Worm (Caenorhabditis elegans) whole organism, L1 larva: Measurements from ENCODE around the gene tat-2.

ENCODE experiments used
- C04F5.9 ChIP-seq: sonication (generic microtip); optimal IDR thresholded peaks from 2 replicates; lab custom pipeline; 2016; ENCODE audit warnings: missing genetic modification characterization, missing compliant biosample characterization
- C16A3.4 ChIP-seq: fragments of 150-350 bp; optimal IDR thresholded peaks from 2 replicates; lab custom pipeline; 2014; ENCODE audit warnings: missing biosample characterization, missing genetic modification characterization
- C34B4.2 ChIP-seq: sonication (generic microtip); optimal IDR thresholded peaks from 2 replicates; lab custom pipeline; 2017; ENCODE audit warnings: mild to moderate bottlenecking, missing genetic modification characterization, missing compliant biosample characterization
- Y116A8C.19 ChIP-seq: sonication (generic microtip); optimal IDR thresholded peaks from 2 replicates; lab custom pipeline; 2016; ENCODE audit warnings: missing compliant biosample characterization, missing genetic modification characterization, borderline replicate concordance
- aha-1 ChIP-seq: fragments of 150-350 bp; optimal IDR thresholded peaks from 2 replicates; lab custom pipeline; 2014; ENCODE audit warnings: missing biosample characterization, missing genetic modification characterization
- alr-1 ChIP-seq: fragments of 200-800 bp; sonication (Bioruptor generic); optimal IDR thresholded peaks from 2 replicates; lab custom pipeline; 2018; ENCODE audit warnings: borderline replicate concordance, mild to moderate bottlenecking, missing genetic modification characterization, missing compliant biosample characterization
- aly-2 ChIP-seq: fragments of 150-350 bp; optimal IDR thresholded peaks from 2 replicates; lab custom pipeline; 2014; ENCODE audit warnings: missing biosample characterization, missing genetic modification characterization
- ceh-82 ChIP-seq, 3 experiments: fragments of 150-350 bp in 1 of 3; sonication (generic microtip) in 2 of 3; optimal IDR thresholded peaks; 2 replicates each; lab custom pipeline; 2014 to 2017; ENCODE audit warnings: missing biosample characterization in 3 of 3, missing genetic modification characterization in 3 of 3
- ceh-90 ChIP-seq: sonication (generic microtip); optimal IDR thresholded peaks from 2 replicates; lab custom pipeline; 2016; ENCODE audit warnings: missing genetic modification characterization, missing compliant biosample characterization
- ces-1 ChIP-seq: fragments of 150-350 bp; optimal IDR thresholded peaks from 2 replicates; lab custom pipeline; 2014; ENCODE audit warnings: missing biosample characterization, missing genetic modification reagents, missing genetic modification characterization
- dsc-1 ChIP-seq: sonication (generic microtip); optimal IDR thresholded peaks from 2 replicates; lab custom pipeline; 2016; ENCODE audit warnings: mild to moderate bottlenecking, missing genetic modification characterization, missing compliant biosample characterization
- efl-3 ChIP-seq: fragments of 200-800 bp; sonication (Bioruptor generic); optimal IDR thresholded peaks from 2 replicates; lab custom pipeline; 2018; ENCODE audit warnings: mild to moderate bottlenecking, missing genetic modification characterization, missing compliant biosample characterization
- egl-27 ChIP-seq, 2 experiments: fragments of 150-350 bp in 1 of 2; sonication (generic microtip); optimal IDR thresholded peaks; 3 replicates each; lab custom pipeline; 2017 to 2018; ENCODE audit warnings: missing biosample characterization in 2 of 2, missing genetic modification characterization in 2 of 2, missing genetic modification reagents in 2 of 2
- elt-3 ChIP-seq, 6 experiments: fragments of 150-350 bp in 1 of 6; sonication (generic microtip); optimal IDR thresholded peaks; 2 replicates each; lab custom pipeline; 2017 to 2018; ENCODE audit warnings: missing biosample characterization in 6 of 6, missing genetic modification characterization in 6 of 6, inconsistent platforms in 1 of 6
- fkh-10 ChIP-seq: sonication (generic microtip); optimal IDR thresholded peaks from 2 replicates; lab custom pipeline; 2017; ENCODE audit warnings: missing biosample characterization, missing genetic modification reagents, missing genetic modification characterization
- fkh-8 ChIP-seq: sonication (generic microtip); optimal IDR thresholded peaks from 2 replicates; lab custom pipeline; 2016; ENCODE audit warnings: mild to moderate bottlenecking, missing genetic modification characterization, missing compliant biosample characterization
- hlh-17 ChIP-seq: fragments of 200-800 bp; sonication (Bioruptor generic); optimal IDR thresholded peaks from 2 replicates; lab custom pipeline; 2018; ENCODE audit warnings: missing genetic modification characterization, mild to moderate bottlenecking, missing compliant biosample characterization, moderate library complexity, borderline replicate concordance
- hpl-2 ChIP-seq: fragments of 150-350 bp; optimal IDR thresholded peaks from 2 replicates; lab custom pipeline; 2014; ENCODE audit warnings: missing biosample characterization, missing genetic modification reagents, missing genetic modification characterization
- irx-1 ChIP-seq: sonication (generic microtip); optimal IDR thresholded peaks from 2 replicates; lab custom pipeline; 2016; ENCODE audit warnings: missing genetic modification characterization, missing compliant biosample characterization
- jun-1 ChIP-seq: fragments of 150-350 bp; optimal IDR thresholded peaks from 2 replicates; lab custom pipeline; 2014; ENCODE audit warnings: missing biosample characterization, missing genetic modification reagents, missing genetic modification characterization
- lin-13 ChIP-seq: fragments of 150-350 bp; optimal IDR thresholded peaks from 2 replicates; lab custom pipeline; 2014; ENCODE audit warnings: missing biosample characterization, missing genetic modification reagents, missing genetic modification characterization
- lin-14 ChIP-seq: fragments of 200-800 bp; sonication (Bioruptor generic); optimal IDR thresholded peaks from 2 replicates; lab custom pipeline; 2018; ENCODE audit warnings: mild to moderate bottlenecking, missing genetic modification characterization, moderate library complexity, missing compliant biosample characterization
- lin-15B ChIP-seq: fragments of 150-350 bp; sonication (generic microtip); optimal IDR thresholded peaks from 3 replicates; lab custom pipeline; 2014; ENCODE audit warnings: missing biosample characterization, missing genetic modification characterization
- lin-35 ChIP-seq, 2 experiments: fragments of 150-350 bp; optimal IDR thresholded peaks; 2 replicates each; lab custom pipeline; 2014; ENCODE audit warnings: missing biosample characterization in 2 of 2, missing genetic modification characterization in 2 of 2, missing genetic modification reagents in 2 of 2
- lir-3 ChIP-seq: sonication (generic microtip); optimal IDR thresholded peaks from 2 replicates; lab custom pipeline; 2016; ENCODE audit warnings: mild to moderate bottlenecking, missing genetic modification characterization, moderate library complexity, missing compliant biosample characterization; ENCODE audit not compliant: poor library complexity
- lsy-2 ChIP-seq, 2 experiments: fragments of 150-350 bp; optimal IDR thresholded peaks; 2 replicates each; lab custom pipeline; 2014; ENCODE audit warnings: missing biosample characterization in 2 of 2, missing genetic modification characterization in 2 of 2
- mab-9 ChIP-seq: fragments of 200-800 bp; sonication (Bioruptor generic); IDR thresholded peaks from 2 replicates; pipeline ENCODE4 v1.3.6; 2022; ENCODE audit warnings: missing genetic modification reagents, missing genetic modification characterization, missing compliant biosample characterization
- mdl-1 ChIP-seq, 2 experiments: fragments of 150-350 bp; optimal IDR thresholded peaks; 2 replicates each; lab custom pipeline; 2014 to 2017; ENCODE audit warnings: missing biosample characterization in 2 of 2, missing genetic modification characterization in 2 of 2, inconsistent platforms in 1 of 2
- mef-2 ChIP-seq: fragments of 150-350 bp; optimal IDR thresholded peaks from 2 replicates; lab custom pipeline; 2014; ENCODE audit warnings: missing biosample characterization, missing genetic modification characterization
- nhr-11 ChIP-seq: fragments of 150-350 bp; optimal IDR thresholded peaks from 2 replicates; lab custom pipeline; 2014; ENCODE audit warnings: missing biosample characterization, missing genetic modification characterization
- nhr-19 ChIP-seq: fragments of 200-800 bp; sonication (Bioruptor generic); conservative IDR thresholded peaks from 2 replicates; pipeline ENCODE4 v1.3.6; 2022; ENCODE audit warnings: missing genetic modification characterization, missing compliant biosample characterization
- nhr-28 ChIP-seq: fragments of 150-350 bp; optimal IDR thresholded peaks from 2 replicates; lab custom pipeline; 2014; ENCODE audit warnings: missing biosample characterization, missing genetic modification characterization
- nhr-84 ChIP-seq: sonication (generic microtip); optimal IDR thresholded peaks from 2 replicates; lab custom pipeline; 2017; ENCODE audit warnings: missing biosample characterization, missing genetic modification characterization
- nhr-85 ChIP-seq: sonication (generic microtip); peaks from one replicate; lab custom pipeline; 2016; ENCODE audit warnings: missing genetic modification characterization, inconsistent platforms, missing compliant biosample characterization
- nhr-90 ChIP-seq: sonication (generic microtip); optimal IDR thresholded peaks from 2 replicates; lab custom pipeline; 2016; ENCODE audit warnings: mild to moderate bottlenecking, missing genetic modification characterization, missing compliant biosample characterization; ENCODE audit not compliant: poor library complexity
- pqm-1 ChIP-seq: sonication (generic microtip); optimal IDR thresholded peaks from 3 replicates; lab custom pipeline; 2017; ENCODE audit warnings: missing biosample characterization, missing genetic modification characterization
- snpc-4 ChIP-seq: fragments of 150-350 bp; optimal IDR thresholded peaks from 2 replicates; lab custom pipeline; 2014; ENCODE audit warnings: missing biosample characterization, missing genetic modification characterization
- snu-23 ChIP-seq: sonication (generic microtip); optimal IDR thresholded peaks from 2 replicates; lab custom pipeline; 2016; ENCODE audit warnings: missing genetic modification characterization, missing compliant biosample characterization
- sox-4 ChIP-seq: sonication (generic microtip); optimal IDR thresholded peaks from 2 replicates; lab custom pipeline; 2016; ENCODE audit warnings: missing genetic modification characterization, missing compliant biosample characterization
- sptf-1 ChIP-seq: fragments of 150-350 bp; optimal IDR thresholded peaks from 2 replicates; lab custom pipeline; 2014; ENCODE audit warnings: missing biosample characterization, missing genetic modification characterization
- sup-37 ChIP-seq: fragments of 200-800 bp; sonication (Bioruptor generic); optimal IDR thresholded peaks from 2 replicates; lab custom pipeline; 2018; ENCODE audit warnings: mild to moderate bottlenecking, missing genetic modification characterization, missing compliant biosample characterization
- swsn-7 ChIP-seq: sonication (generic microtip); optimal IDR thresholded peaks from 2 replicates; lab custom pipeline; 2016; ENCODE audit warnings: missing genetic modification characterization, missing compliant biosample characterization
- tbx-2 ChIP-seq: sonication (generic microtip); optimal IDR thresholded peaks from 2 replicates; lab custom pipeline; 2016; ENCODE audit warnings: missing genetic modification characterization, missing compliant biosample characterization
- unc-30 ChIP-seq: sonication (generic microtip); optimal IDR thresholded peaks from 2 replicates; lab custom pipeline; 2017; ENCODE audit warnings: missing biosample characterization, missing genetic modification characterization
- unc-62 ChIP-seq: fragments of 150-350 bp; optimal IDR thresholded peaks from 2 replicates; lab custom pipeline; 2014; ENCODE audit warnings: missing biosample characterization, missing genetic modification reagents, missing genetic modification characterization
- unc-98 ChIP-seq: fragments of 200-800 bp; sonication (Bioruptor generic); IDR thresholded peaks from 2 replicates; pipeline ENCODE4 v1.3.6; 2022; ENCODE audit warnings: missing genetic modification characterization, missing compliant biosample characterization
- xbp-1 ChIP-seq: sonication (generic microtip); optimal IDR thresholded peaks from 2 replicates; lab custom pipeline; 2016; ENCODE audit warnings: missing genetic modification characterization, missing compliant biosample characterization
- zip-4 ChIP-seq: fragments of 200-800 bp; sonication (Bioruptor generic); optimal IDR thresholded peaks from 2 replicates; lab custom pipeline; 2018; ENCODE audit warnings: mild to moderate bottlenecking, missing genetic modification characterization, moderate library complexity, missing compliant biosample characterization

tat-2 gene

DNA sequence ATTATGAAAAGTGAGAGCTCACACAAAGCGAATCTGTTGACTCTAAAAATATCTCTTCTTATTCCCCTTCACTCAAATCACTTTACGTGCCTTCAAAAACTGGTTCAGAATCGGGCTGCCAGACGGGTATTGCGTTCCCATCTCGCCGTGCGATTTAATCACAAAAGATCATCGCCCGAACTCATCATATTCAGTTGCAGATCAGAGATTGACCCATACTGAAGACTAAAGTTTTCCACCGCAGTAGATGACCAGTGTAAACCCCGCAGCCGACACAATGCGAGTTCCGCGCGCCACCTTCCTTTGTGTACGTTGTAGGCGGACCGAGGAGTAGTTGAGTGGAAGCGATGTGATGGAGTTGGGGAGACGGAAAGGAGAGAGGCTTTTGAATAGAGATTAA lies 33.9 kb upstream of the tat-2 start (continued):
- TF ChIP-seq nhr-90 (tag; lab: Kevin White, UChicago) = peak; percentile 81
- TF ChIP-seq fkh-10 = no peak
- TF ChIP-seq sup-37 = no peak
- TF ChIP-seq snpc-4 (tag; lab: Kevin White, UChicago) = peak; percentile 98
- no peak for TF ChIP-seq lin-15B (tag; lab: Kevin White, UChicago)
- peak; percentile 51 for TF ChIP-seq tbx-2 (tag; lab: Kevin White, UChicago)
- TF ChIP-seq aha-1 (tag; lab: Kevin White, UChicago) = no peak
- peak; percentile 38 for TF ChIP-seq irx-1 (tag; lab: Kevin White, UChicago)
- peak; percentile 86 for TF ChIP-seq nhr-19 (GFP tag; lab: Robert Waterston, UW)
- TF ChIP-seq aly-2 (tag; lab: Kevin White, UChicago) = no peak
- TF ChIP-seq lin-35 (GFP tag; optimal IDR thresholded peaks at IDR 0.05; lab: Kevin White, UChicago) = peak; percentile 35 to 37
- peak in 1 of 2 experiments; percentile 61 for TF ChIP-seq lsy-2 (tag; optimal IDR thresholded peaks at IDR 0.05; lab: Kevin White, UChicago)
- no peak for TF ChIP-seq C04F5.9
- TF ChIP-seq unc-98 (GFP tag; lab: Robert Waterston, UW) = no peak
- no peak for TF ChIP-seq hpl-2 (GFP tag; lab: Kevin White, UChicago)
- TF ChIP-seq Y116A8C.19 (tag; lab: Kevin White, UChicago) = no peak
- TF ChIP-seq dsc-1 (tag; lab: Kevin White, UChicago) = peak; percentile 80
- peak; percentile 96 for TF ChIP-seq nhr-85 (tag; lab: Kevin White, UChicago)
- peak in 1 of 2 experiments; percentile 5 for TF ChIP-seq mdl-1 (tag; optimal IDR thresholded peaks at IDR 0.05; lab: Kevin White, UChicago)
- no peak for TF ChIP-seq unc-30 (tag; lab: Kevin White, UChicago)
- TF ChIP-seq lin-14 (GFP tag; lab: Kevin White, UChicago) = peak; percentile 93
- TF ChIP-seq efl-3 (GFP tag; lab: Kevin White, UChicago) = no peak
- no peak for TF ChIP-seq C16A3.4 (tag; lab: Kevin White, UChicago)
- TF ChIP-seq lir-3 (tag; lab: Kevin White, UChicago) = no peak
- TF ChIP-seq C34B4.2 (tag; lab: Kevin White, UChicago) = no peak
- peak in 3 of 6 experiments; percentile 20 to 62 (median 29) for TF ChIP-seq elt-3 (tag; optimal IDR thresholded peaks at IDR 0.05; lab: Kevin White, UChicago)
- no peak for TF ChIP-seq ceh-90 (tag; lab: Kevin White, UChicago)
- TF ChIP-seq nhr-84 (tag; lab: Kevin White, UChicago) = no peak
- peak; percentile 20; the same call in 1 of the 2 replicates for TF ChIP-seq mab-9
- TF ChIP-seq snu-23 (GFP tag; lab: Kevin White, UChicago) = peak; percentile 78
- TF ChIP-seq nhr-11 (tag; lab: Kevin White, UChicago) = no peak
- TF ChIP-seq sptf-1 (tag; lab: Kevin White, UChicago) = no peak
- TF ChIP-seq xbp-1 (tag; lab: Kevin White, UChicago) = peak; percentile 44
- peak; percentile 52 for TF ChIP-seq zip-4 (GFP tag; lab: Kevin White, UChicago)
- TF ChIP-seq ces-1 (GFP tag; lab: Kevin White, UChicago) = no peak
- TF ChIP-seq fkh-8 = no peak
- TF ChIP-seq mef-2 (tag; lab: Kevin White, UChicago) = no peak
- TF ChIP-seq swsn-7 (tag; lab: Kevin White, UChicago) = peak; percentile 75
- TF ChIP-seq nhr-28 (tag; lab: Kevin White, UChicago) = no peak
- peak; percentile 32 for TF ChIP-seq sox-4 (tag; lab: Kevin White, UChicago)
- no peak for TF ChIP-seq hlh-17 (GFP tag; lab: Kevin White, UChicago)
- TF ChIP-seq pqm-1 (tag; lab: Kevin White, UChicago) = no peak
- peak; percentile 24 to 53 (median 53) for TF ChIP-seq ceh-82 (tag; optimal IDR thresholded peaks at IDR 0.05; lab: Kevin White, UChicago)
- TF ChIP-seq lin-13 = peak; percentile 21
- TF ChIP-seq alr-1 (tag; lab: Kevin White, UChicago) = no peak
- no peak for TF ChIP-seq jun-1
- no peak for TF ChIP-seq unc-62 (GFP tag; lab: Kevin White, UChicago)
- no peak for TF ChIP-seq egl-27 (tag; optimal IDR thresholded peaks at IDR 0.05; lab: Kevin White, UChicago)
- TF ChIP-seq, all 84 proteins: peak for 35
